Worm (Caenorhabditis elegans) whole organism, early embryonic: Measurements from ENCODE around the gene Y105C5A.1274.

Source experiments
- ama-1 ChIP-seq: fragments of 150-350 bp; optimal IDR thresholded peaks from 2 replicates; lab custom pipeline; 2014
- ceh-13 ChIP-seq: fragments of 200-800 bp; sonication (Bioruptor generic); optimal IDR thresholded peaks from 2 replicates; lab custom pipeline; 2018; ENCODE audit warnings: mild to moderate bottlenecking, missing genetic modification characterization, missing compliant biosample characterization
- ets-7 ChIP-seq: sonication (generic microtip); optimal IDR thresholded peaks from 2 replicates; lab custom pipeline; 2016; ENCODE audit warnings: missing genotype, missing genetic modification characterization, missing compliant biosample characterization
- flt-1 ChIP-seq: fragments of 200-800 bp; sonication (Bioruptor generic); IDR thresholded peaks from 2 replicates; pipeline ENCODE4 v1.3.6; 2022; ENCODE audit warnings: missing genetic modification characterization, missing compliant biosample characterization
- hnd-1 ChIP-seq: sonication (generic microtip); optimal IDR thresholded peaks from 2 replicates; lab custom pipeline; 2016; ENCODE audit warnings: missing genetic modification characterization, missing compliant biosample characterization
- scrt-1 ChIP-seq: fragments of 200-800 bp; sonication (Bioruptor generic); IDR thresholded peaks from 2 replicates; pipeline ENCODE4 v1.3.6; 2022; ENCODE audit warnings: missing genetic modification characterization, missing compliant biosample characterization
- tra-4 ChIP-seq: sonication (generic microtip); optimal IDR thresholded peaks from 2 replicates; lab custom pipeline; 2017; ENCODE audit warnings: missing genetic modification characterization, missing compliant biosample characterization

DNA sequence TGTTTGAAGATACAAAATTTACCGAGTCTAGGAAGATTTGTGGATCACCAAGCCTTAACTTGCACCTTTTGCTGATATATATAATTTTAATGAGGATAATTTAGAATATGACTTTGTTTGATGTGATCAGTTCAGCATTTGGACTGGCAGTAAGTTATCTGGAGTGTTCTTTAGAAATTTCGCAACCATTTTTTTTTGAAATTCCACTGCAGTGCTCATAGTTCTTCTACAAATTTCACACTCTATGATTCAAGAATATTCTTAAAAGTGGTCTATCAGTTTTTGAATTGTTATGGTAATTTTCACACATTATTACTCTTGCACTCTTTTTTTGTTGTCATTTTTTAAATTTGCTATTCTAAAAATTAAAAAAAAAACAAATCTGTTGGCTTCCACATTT lies 4.7 kb downstream of the Y105C5A.1274 start:
- TF ChIP-seq tra-4 (no peak), ama-1 (no peak), ets-7 (no peak), scrt-1 (GFP tag; lab: Robert Waterston, UW) (no peak), hnd-1 (tag; lab: Kevin White, UChicago) (no peak), flt-1 (GFP tag; lab: Robert Waterston, UW) (no peak), ceh-13 (no peak)
